Worm (Caenorhabditis elegans): ENCODE measurements around the gene sde-2.
A peak's percentile ranks its signal among the peaks of the same experiment; 100 is the strongest.

sde-2 gene

ce11 chrV:13656346-13657254 is 29.2 kb downstream of the sde-2 start (continued):
- TF ChIP-seq nhr-6 (tag; optimal IDR thresholded peaks at IDR 0.05) (no peak), ztf-11 (tag; optimal IDR thresholded peaks at IDR 0.05) (no peak), sma-9 (GFP tag; optimal IDR thresholded peaks at IDR 0.05) (peak; percentile 85), sma-9 (tag; optimal IDR thresholded peaks at IDR 0.05) (no peak), ceh-16 (tag; optimal IDR thresholded peaks at IDR 0.05) (no peak), unc-62 (GFP tag; optimal IDR thresholded peaks at IDR 0.05) (no peak), C34F6.9 (tag; optimal IDR thresholded peaks at IDR 0.05) (no peak), mdl-1 (tag; optimal IDR thresholded peaks at IDR 0.05) (peak; percentile 44 to 75), ama-1 (optimal IDR thresholded peaks at IDR 0.05) (peak; percentile 69)

DNA sequence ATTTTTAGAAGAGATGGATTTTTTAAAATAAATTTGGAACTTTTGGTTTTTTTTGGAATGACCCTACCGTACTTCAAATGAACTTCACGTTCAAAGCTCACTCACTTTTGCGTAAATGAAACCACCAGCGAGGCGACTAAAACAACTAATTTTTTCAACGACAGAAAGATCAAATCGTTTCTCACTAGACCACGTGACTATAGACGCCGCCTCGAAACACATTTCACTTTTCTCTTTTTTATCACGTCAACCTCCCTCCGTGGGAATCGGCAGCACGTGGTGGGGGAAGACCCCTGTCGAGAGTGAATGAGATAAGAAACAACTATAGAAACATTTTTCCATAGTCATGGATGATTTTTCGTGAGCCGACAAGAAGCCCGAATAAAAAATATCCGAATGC is 29.9 kb downstream of the sde-2 start:
- no peak for TF ChIP-seq ZK546.5 (tag; optimal IDR thresholded peaks at IDR 0.05)
- TF ChIP-seq nhr-6 (tag; optimal IDR thresholded peaks at IDR 0.05) = no peak
- TF ChIP-seq Y55F3AM.14 (GFP tag; optimal IDR thresholded peaks at IDR 0.05) = no peak
- peak; percentile 89 for TF ChIP-seq F13H6.1 (tag; optimal IDR thresholded peaks at IDR 0.05)
- TF ChIP-seq nhr-129 (tag; optimal IDR thresholded peaks at IDR 0.05) = peak; percentile 87
- peak; percentile 78 for TF ChIP-seq sem-4 (tag; optimal IDR thresholded peaks at IDR 0.05)
- peak; percentile 98 for TF ChIP-seq blmp-1 (tag; optimal IDR thresholded peaks at IDR 0.05; ENCODE audit: insufficient read depth)
- TF ChIP-seq alr-1 (tag; optimal IDR thresholded peaks at IDR 0.05) = no peak
- no peak for TF ChIP-seq skn-1 (tag; optimal IDR thresholded peaks at IDR 0.05)
- peak; percentile 9 for TF ChIP-seq unc-55 (GFP tag; optimal IDR thresholded peaks at IDR 0.05)
- peak; percentile 93 to 97 for TF ChIP-seq mdl-1 (tag; optimal IDR thresholded peaks at IDR 0.05)
- peak; percentile 29 for TF ChIP-seq snpc-4 (tag; optimal IDR thresholded peaks at IDR 0.05)
- no peak for TF ChIP-seq nhr-11 (tag; optimal IDR thresholded peaks at IDR 0.05)
- TF ChIP-seq aly-2 (tag; optimal IDR thresholded peaks at IDR 0.05) = no peak
- TF ChIP-seq ztf-11 (tag; optimal IDR thresholded peaks at IDR 0.05) = no peak
- TF ChIP-seq fos-1 (tag; optimal IDR thresholded peaks at IDR 0.05) = peak; percentile 69
- TF ChIP-seq lin-13 (GFP tag; optimal IDR thresholded peaks at IDR 0.05) = peak; percentile 70
- TF ChIP-seq lin-11 (tag; optimal IDR thresholded peaks at IDR 0.05) = no peak
- TF ChIP-seq nhr-21 (tag; optimal IDR thresholded peaks at IDR 0.05) = peak; percentile 76
- TF ChIP-seq dmd-4 (tag; optimal IDR thresholded peaks at IDR 0.05) = no peak
- peak; percentile 93 for TF ChIP-seq sma-3 (GFP tag; optimal IDR thresholded peaks at IDR 0.05)
- peak; percentile 65 for TF ChIP-seq gmeb-1 (tag; optimal IDR thresholded peaks at IDR 0.05)
- TF ChIP-seq mab-5 (tag; optimal IDR thresholded peaks at IDR 0.05) = no peak
- no peak for TF ChIP-seq R02D3.7 (tag; optimal IDR thresholded peaks at IDR 0.05)
- peak; percentile 65 for TF ChIP-seq C34F6.9 (tag; optimal IDR thresholded peaks at IDR 0.05)
- TF ChIP-seq crh-2 (tag; optimal IDR thresholded peaks at IDR 0.05) = peak; percentile 91
- peak; percentile 70 for TF ChIP-seq egl-27 (tag; optimal IDR thresholded peaks at IDR 0.05)
- no peak for TF ChIP-seq nhr-237 (tag; optimal IDR thresholded peaks at IDR 0.05)
- TF ChIP-seq ztf-4 (tag; optimal IDR thresholded peaks at IDR 0.05) = peak; percentile 88
- TF ChIP-seq elt-3 (tag; optimal IDR thresholded peaks at IDR 0.05) = no peak
- peak; percentile 48 for TF ChIP-seq ama-1 (optimal IDR thresholded peaks at IDR 0.05)
- no peak for TF ChIP-seq ztf-1 (GFP tag; conservative IDR thresholded peaks at IDR 0.05)
- TF ChIP-seq mbf-1 (tag; optimal IDR thresholded peaks at IDR 0.05) = no peak
- TF ChIP-seq nhr-10 (tag; optimal IDR thresholded peaks at IDR 0.05) = peak; percentile 5
- peak; percentile 3 for TF ChIP-seq ceh-16 (tag; optimal IDR thresholded peaks at IDR 0.05)
- peak; percentile 12 to 74 for TF ChIP-seq lsy-2 (tag; optimal IDR thresholded peaks at IDR 0.05)
- TF ChIP-seq peb-1 (tag; optimal IDR thresholded peaks at IDR 0.05) = no peak
- no peak for TF ChIP-seq nhr-12 (tag; optimal IDR thresholded peaks at IDR 0.05)
- TF ChIP-seq nhr-23 (tag; optimal IDR thresholded peaks at IDR 0.05) = no peak
- TF ChIP-seq nhr-25 (tag; optimal IDR thresholded peaks at IDR 0.05) = peak; percentile 91
- TF ChIP-seq zag-1 (tag; optimal IDR thresholded peaks at IDR 0.05) = no peak
- TF ChIP-seq elt-1 (tag; optimal IDR thresholded peaks at IDR 0.05) = no peak
- TF ChIP-seq unc-39 (tag; optimal IDR thresholded peaks at IDR 0.05) = no peak
- TF ChIP-seq unc-62 (GFP tag; optimal IDR thresholded peaks at IDR 0.05) = peak; percentile 27
- no peak for TF ChIP-seq nhr-77 (tag; optimal IDR thresholded peaks at IDR 0.05)
- TF ChIP-seq sma-9 (GFP tag; optimal IDR thresholded peaks at IDR 0.05) = peak; percentile 100
- TF ChIP-seq sma-9 (tag; optimal IDR thresholded peaks at IDR 0.05) = peak; percentile 20
- TF ChIP-seq ceh-82 (tag; optimal IDR thresholded peaks at IDR 0.05) = no peak
- no peak for TF ChIP-seq lin-39 (tag; optimal IDR thresholded peaks at IDR 0.05)

All from whole organism, L2 larva.